Fruit fly (Drosophila melanogaster) whole organism, embryonic: ENCODE measurements around the gene CG5849.

Experiments used
- Abd-B ChIP-seq: fragments of 200-800 bp; sonication (Bioruptor generic); optimal IDR thresholded peaks from 2 replicates; lab custom pipeline; 2018; ENCODE audit warnings: missing biosample characterization, mild to moderate bottlenecking, missing genetic modification characterization, moderate library complexity
- Atf3 ChIP-seq: fragments of 200-800 bp; sonication (Bioruptor generic); optimal IDR thresholded peaks from 3 replicates; lab custom pipeline; 2016; ENCODE audit warnings: missing biosample characterization, missing genetic modification characterization
- CG10267 ChIP-seq: fragments of 200-800 bp; sonication (Bioruptor generic); optimal IDR thresholded peaks from 2 replicates; lab custom pipeline; 2018; ENCODE audit warnings: missing biosample characterization, mild to moderate bottlenecking, missing genetic modification characterization, moderate library complexity
- CG10979 ChIP-seq: fragments of 200-800 bp; sonication (Bioruptor generic); optimal IDR thresholded peaks from 2 replicates; lab custom pipeline; 2018; ENCODE audit warnings: missing biosample characterization, mild to moderate bottlenecking, missing genetic modification characterization, moderate library complexity
- CG13296 ChIP-seq: fragments of 200-800 bp; sonication (Bioruptor generic); optimal IDR thresholded peaks from 3 replicates; lab custom pipeline; 2018; ENCODE audit warnings: missing biosample characterization, mild to moderate bottlenecking, missing genetic modification characterization
- CG13775 ChIP-seq: fragments of 200-800 bp; sonication (Bioruptor generic); optimal IDR thresholded peaks from 3 replicates; lab custom pipeline; 2017; ENCODE audit warnings: missing biosample characterization, mild to moderate bottlenecking, missing genetic modification characterization
- CG1603 ChIP-seq: fragments of 200-800 bp; sonication (Bioruptor generic); optimal IDR thresholded peaks from 2 replicates; lab custom pipeline; 2019; ENCODE audit warnings: missing biosample characterization, mild to moderate bottlenecking, missing genetic modification characterization, moderate library complexity
- CG18011 ChIP-seq: fragments of 200-800 bp; sonication (Bioruptor generic); optimal IDR thresholded peaks from 2 replicates; lab custom pipeline; 2017; ENCODE audit warnings: missing biosample characterization, missing genetic modification characterization, mild to moderate bottlenecking, moderate library complexity, missing genotype
- CG2202 ChIP-seq: fragments of 200-800 bp; sonication (Bioruptor generic); optimal IDR thresholded peaks from 2 replicates; lab custom pipeline; 2018; ENCODE audit warnings: missing biosample characterization, mild to moderate bottlenecking, missing genetic modification characterization
- CG30431 ChIP-seq: fragments of 200-800 bp; sonication (Bioruptor generic); optimal IDR thresholded peaks from 2 replicates; lab custom pipeline; 2017; ENCODE audit warnings: missing biosample characterization, missing genetic modification characterization
- CG32767 ChIP-seq: fragments of 200-800 bp; sonication (Bioruptor generic); IDR thresholded peaks from 2 replicates; pipeline ENCODE4 v1.3.6; 2022; ENCODE audit warnings: missing biosample characterization, missing genetic modification characterization
- CG3726 ChIP-seq: fragments of 200-800 bp; sonication (Bioruptor generic); IDR thresholded peaks from 3 replicates; pipeline ENCODE4, ENCODE4 v1.3.6; 2022; ENCODE audit warnings: missing biosample characterization, missing genetic modification characterization
- CG4360 ChIP-seq: fragments of 200-800 bp; sonication (Bioruptor generic); IDR thresholded peaks from 2 replicates; pipeline ENCODE4 v1.3.6; 2022; ENCODE audit warnings: missing biosample characterization, missing genetic modification characterization
- CG43689 ChIP-seq: fragments of 200-800 bp; sonication (Bioruptor generic); IDR thresholded peaks from 2 replicates; pipeline ENCODE4 v1.3.6; 2022; ENCODE audit warnings: missing biosample characterization, missing genetic modification characterization
- CG4707 ChIP-seq: fragments of 200-800 bp; sonication (Bioruptor generic); optimal IDR thresholded peaks from 2 replicates; lab custom pipeline; 2018; ENCODE audit warnings: missing biosample characterization, mild to moderate bottlenecking, missing genetic modification characterization, moderate library complexity
- CG6272 ChIP-seq: fragments of 200-800 bp; sonication (Bioruptor generic); IDR thresholded peaks from 2 replicates; pipeline ENCODE4 v1.3.6; 2022; ENCODE audit warnings: missing biosample characterization, missing genetic modification characterization
- CG6654 ChIP-seq: fragments of 200-800 bp; sonication (Bioruptor generic); optimal IDR thresholded peaks from 2 replicates; lab custom pipeline; 2017; ENCODE audit warnings: missing biosample characterization, mild to moderate bottlenecking, missing genetic modification characterization
- CG6765 ChIP-seq: fragments of 200-800 bp; sonication (Bioruptor generic); optimal IDR thresholded peaks from 3 replicates; lab custom pipeline; 2017; ENCODE audit warnings: missing biosample characterization, mild to moderate bottlenecking, missing genetic modification characterization
- CG8290 ChIP-seq, 3 experiments: fragments of 200-800 bp; sonication (Bioruptor generic); optimal IDR thresholded peaks; 2 replicates each; lab custom pipeline; 2016 to 2019; ENCODE audit warnings: missing biosample characterization in 3 of 3, missing genetic modification characterization in 3 of 3, mild to moderate bottlenecking in 2 of 3, moderate library complexity in 1 of 3
- CG9876 ChIP-seq: fragments of 200-800 bp; sonication (Bioruptor generic); optimal IDR thresholded peaks from 2 replicates; lab custom pipeline; 2016; ENCODE audit warnings: missing biosample characterization, missing genetic modification characterization
- Dbx ChIP-seq: fragments of 200-800 bp; sonication (Bioruptor generic); IDR thresholded peaks from 3 replicates; pipeline ENCODE4 v1.3.6; 2022; ENCODE audit warnings: missing biosample characterization, missing genetic modification characterization
- Dek ChIP-seq: fragments of 200-800 bp; sonication (Bioruptor generic); optimal IDR thresholded peaks from 3 replicates; lab custom pipeline; 2019; ENCODE audit warnings: missing biosample characterization, mild to moderate bottlenecking, missing genetic modification characterization, moderate library complexity
- Ets97D ChIP-seq: fragments of 200-800 bp; sonication (Bioruptor generic); optimal IDR thresholded peaks from 3 replicates; lab custom pipeline; 2016; ENCODE audit warnings: missing biosample characterization, missing genetic modification characterization
- Gsc ChIP-seq: fragments of 200-800 bp; sonication (Bioruptor generic); IDR thresholded peaks from 2 replicates; pipeline ENCODE4 v1.3.6; 2022; ENCODE audit warnings: missing biosample characterization, missing genetic modification characterization
- Hand ChIP-seq: fragments of 200-800 bp; sonication (Bioruptor generic); optimal IDR thresholded peaks from 2 replicates; lab custom pipeline; 2017; ENCODE audit warnings: mild to moderate bottlenecking, missing biosample characterization, missing genetic modification reagents, missing genetic modification characterization
- MBD-R2 ChIP-seq: fragments of 200-800 bp; sonication (Bioruptor generic); IDR thresholded peaks from 2 replicates; pipeline ENCODE4 v1.3.6; 2022; ENCODE audit warnings: missing biosample characterization, missing genetic modification characterization
- Neu2 ChIP-seq: fragments of 200-800 bp; sonication (Bioruptor generic); optimal IDR thresholded peaks from 3 replicates; lab custom pipeline; 2016; ENCODE audit warnings: missing biosample characterization, missing genetic modification characterization, borderline replicate concordance
- Nf-YC ChIP-seq: fragments of 200-800 bp; optimal IDR thresholded peaks from 3 replicates; lab custom pipeline; 2019; ENCODE audit warnings: missing biosample characterization, mild to moderate bottlenecking, missing genetic modification characterization, moderate library complexity
- Oli ChIP-seq: fragments of 200-800 bp; sonication (Bioruptor generic); optimal IDR thresholded peaks from 2 replicates; lab custom pipeline; 2018; ENCODE audit warnings: missing biosample characterization, mild to moderate bottlenecking, missing genetic modification characterization, moderate library complexity
- ara ChIP-seq: fragments of 200-800 bp; sonication (Bioruptor generic); IDR thresholded peaks from 2 replicates; pipeline ENCODE4 v1.3.6; 2022; ENCODE audit warnings: missing biosample characterization, missing genetic modification characterization
- bbx ChIP-seq: fragments of 200-800 bp; sonication (Bioruptor generic); IDR thresholded peaks from 2 replicates; pipeline ENCODE4 v1.3.6; 2022; ENCODE audit warnings: missing biosample characterization, missing genetic modification characterization; ENCODE audit not compliant: partially characterized antibody
- bowl ChIP-seq: fragments of 200-800 bp; sonication (Bioruptor generic); IDR thresholded peaks from 2 replicates; pipeline ENCODE4 v1.3.6; 2022; ENCODE audit warnings: missing biosample characterization, missing genetic modification characterization
- caup ChIP-seq: fragments of 200-800 bp; sonication (Bioruptor generic); optimal IDR thresholded peaks from 3 replicates; lab custom pipeline; 2017; ENCODE audit warnings: missing biosample characterization, mild to moderate bottlenecking, missing genetic modification characterization, moderate library complexity; ENCODE audit not compliant: severe bottlenecking
- ci ChIP-seq: fragments of 200-800 bp; sonication (Bioruptor generic); IDR thresholded peaks from 3 replicates; pipeline ENCODE4 v1.3.6; 2022; ENCODE audit warnings: missing biosample characterization, missing genetic modification characterization
- croc ChIP-seq: fragments of 200-800 bp; sonication (Bioruptor generic); conservative IDR thresholded peaks from 3 replicates; pipeline ENCODE4 v1.3.6; 2022; ENCODE audit warnings: missing biosample characterization, missing genetic modification characterization
- crol ChIP-seq: fragments of 200-800 bp; sonication (Bioruptor generic); IDR thresholded peaks from 2 replicates; pipeline ENCODE4 v1.3.6; 2022; ENCODE audit warnings: missing biosample characterization, missing genetic modification characterization
- da ChIP-seq: fragments of 200-800 bp; sonication (Bioruptor generic); optimal IDR thresholded peaks from 2 replicates; lab custom pipeline; 2016; ENCODE audit warnings: missing biosample characterization, missing genetic modification characterization
- gsb ChIP-seq: fragments of 200-800 bp; sonication (Bioruptor generic); IDR thresholded peaks from 2 replicates; pipeline ENCODE4 v1.3.6; 2022; ENCODE audit warnings: missing biosample characterization, missing genetic modification characterization
- gsb-n ChIP-seq: fragments of 200-800 bp; sonication (Bioruptor generic); optimal IDR thresholded peaks from 3 replicates; lab custom pipeline; 2018; ENCODE audit warnings: missing biosample characterization, mild to moderate bottlenecking, missing genetic modification characterization
- ind ChIP-seq: fragments of 200-800 bp; sonication (Bioruptor generic); optimal IDR thresholded peaks from 3 replicates; lab custom pipeline; 2016; ENCODE audit warnings: missing biosample characterization, missing genetic modification characterization
- jing ChIP-seq: fragments of 200-800 bp; sonication (Bioruptor generic); optimal IDR thresholded peaks from 2 replicates; lab custom pipeline; 2018; ENCODE audit warnings: missing biosample characterization, mild to moderate bottlenecking, missing genetic modification characterization
- klu ChIP-seq: fragments of 200-800 bp; sonication (Bioruptor generic); IDR thresholded peaks from 2 replicates; pipeline ENCODE4 v1.3.6; 2022; ENCODE audit warnings: missing biosample characterization, missing genetic modification characterization
- lmd ChIP-seq: fragments of 200-800 bp; sonication (Bioruptor generic); IDR thresholded peaks from 2 replicates; pipeline ENCODE4 v1.3.6; 2022; ENCODE audit warnings: missing biosample characterization, missing genetic modification characterization
- nerfin-2 ChIP-seq: fragments of 200-800 bp; sonication (Bioruptor generic); IDR thresholded peaks from 2 replicates; pipeline ENCODE4 v1.3.6; 2022; ENCODE audit warnings: missing biosample characterization, missing genetic modification characterization; ENCODE audit not compliant: partially characterized antibody
- otp ChIP-seq: fragments of 200-800 bp; sonication (Bioruptor generic); IDR thresholded peaks from 3 replicates; pipeline ENCODE4, ENCODE4 v1.3.6; 2022; ENCODE audit warnings: missing biosample characterization, missing genetic modification characterization
- pho ChIP-seq: fragments of 200-800 bp; sonication (Bioruptor generic); optimal IDR thresholded peaks from 2 replicates; lab custom pipeline; 2016; ENCODE audit warnings: missing biosample characterization, missing genetic modification characterization
- pum ChIP-seq: fragments of 200-800 bp; sonication (Bioruptor generic); optimal IDR thresholded peaks from 2 replicates; lab custom pipeline; 2016; ENCODE audit warnings: missing biosample characterization, missing genetic modification characterization
- ro ChIP-seq: fragments of 200-800 bp; sonication (Bioruptor generic); IDR thresholded peaks from 2 replicates; pipeline ENCODE4 v1.3.6; 2022; ENCODE audit warnings: missing biosample characterization, missing genetic modification characterization
- slou ChIP-seq: fragments of 200-800 bp; sonication (Bioruptor generic); optimal IDR thresholded peaks from 3 replicates; lab custom pipeline; 2016; ENCODE audit warnings: missing biosample characterization, missing genetic modification characterization
- sob ChIP-seq: fragments of 200-800 bp; sonication (Bioruptor generic); IDR thresholded peaks from 2 replicates; pipeline ENCODE4 v1.3.6; 2022; ENCODE audit warnings: missing biosample characterization, missing genetic modification characterization
- toy ChIP-seq: fragments of 200-800 bp; sonication (Bioruptor generic); IDR thresholded peaks from 2 replicates; pipeline ENCODE4 v1.3.6; 2022; ENCODE audit warnings: missing biosample characterization, missing genetic modification characterization
- wdn ChIP-seq: fragments of 200-800 bp; sonication (Bioruptor generic); IDR thresholded peaks from 2 replicates; pipeline ENCODE4 v1.3.6; 2022; ENCODE audit warnings: missing biosample characterization, missing genetic modification characterization

CG5849 gene

DNA sequence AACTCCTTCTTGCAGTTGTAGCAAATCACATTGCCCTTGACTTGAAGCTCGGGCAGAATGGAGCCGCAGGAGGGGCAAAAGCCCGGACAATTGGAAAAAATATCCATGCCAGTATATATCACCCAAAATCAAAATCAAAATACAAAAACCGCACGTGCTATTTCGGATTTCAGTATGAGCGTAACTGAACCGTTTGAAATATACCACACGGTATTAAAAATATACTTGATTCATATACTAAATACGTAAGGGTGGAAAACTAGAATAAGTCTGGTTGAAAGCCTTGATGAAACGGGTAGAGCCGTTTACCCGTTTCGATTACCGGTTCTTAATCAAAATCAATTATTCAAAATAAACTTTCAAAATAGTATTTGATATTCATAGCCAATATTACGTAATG lies 37.8 kb downstream of the CG5849 start, which contains the start of gene Polr1H (continued):
- TF ChIP-seq CG30431 (GFP tag; lab: Kevin White, UChicago) = no peak
- TF ChIP-seq CG6765 (GFP tag; lab: Kevin White, UChicago) = no peak
- no peak for TF ChIP-seq CG1603 (tag; lab: Kevin White, UChicago)
- TF ChIP-seq lmd (GFP tag; lab: Robert Waterston, UW) = no peak
- no peak for TF ChIP-seq Atf3 (GFP tag; lab: Kevin White, UChicago)
- no peak for TF ChIP-seq Oli (tag; lab: Kevin White, UChicago)
- no peak for TF ChIP-seq Dbx (GFP tag; lab: Robert Waterston, UW)
- TF ChIP-seq nerfin-2 (GFP tag; lab: Robert Waterston, UW) = no peak
- TF ChIP-seq gsb (GFP tag; lab: Robert Waterston, UW) = no peak
- TF ChIP-seq ro = no peak
- no peak for TF ChIP-seq CG18011
- TF ChIP-seq gsb-n (tag; lab: Kevin White, UChicago) = no peak
- TF ChIP-seq CG3726 (GFP tag; lab: Robert Waterston, UW) = no peak
- no peak for TF ChIP-seq CG13775
- no peak for TF ChIP-seq klu (GFP tag; lab: Robert Waterston, UW)
- TF ChIP-seq CG32767 (GFP tag; lab: Robert Waterston, UW) = no peak
- TF ChIP-seq otp (GFP tag; lab: Robert Waterston, UW) = no peak
- no peak for TF ChIP-seq jing (GFP tag; lab: Kevin White, UChicago)
- TF ChIP-seq Abd-B (GFP tag; lab: Kevin White, UChicago) = no peak
- no peak for TF ChIP-seq Nf-YC (tag; lab: Kevin White, UChicago)
- TF ChIP-seq ci (GFP tag; lab: Robert Waterston, UW) = no peak
- no peak for TF ChIP-seq CG9876 (GFP tag; lab: Kevin White, UChicago)
- TF ChIP-seq CG10267 (tag; lab: Kevin White, UChicago) = no peak
- no peak for TF ChIP-seq bbx (GFP tag; lab: Robert Waterston, UW)
- TF ChIP-seq CG4360 = no peak
- TF ChIP-seq toy (GFP tag; lab: Robert Waterston, UW) = no peak
- TF ChIP-seq pum (GFP tag; lab: Kevin White, UChicago) = no peak
- TF ChIP-seq caup = no peak
- TF ChIP-seq Hand = no peak
- TF ChIP-seq ara (GFP tag; lab: Robert Waterston, UW) = no peak
- TF ChIP-seq Neu2 = no peak
- TF ChIP-seq ind (GFP tag; lab: Kevin White, UChicago) = no peak
- no peak for TF ChIP-seq croc (GFP tag; lab: Robert Waterston, UW)
- no peak for TF ChIP-seq CG13296 (GFP tag; lab: Kevin White, UChicago)
- TF ChIP-seq Ets97D (GFP tag; lab: Kevin White, UChicago) = peak; percentile 72
- TF ChIP-seq MBD-R2 (GFP tag; lab: Robert Waterston, UW) = peak; percentile 49; the same call in 1 of the 2 replicates
- no peak for TF ChIP-seq crol (GFP tag; lab: Robert Waterston, UW)
- no peak for TF ChIP-seq sob (GFP tag; lab: Robert Waterston, UW)
- TF ChIP-seq Dek (tag; lab: Kevin White, UChicago) = no peak
- no peak for TF ChIP-seq Gsc (GFP tag; lab: Robert Waterston, UW)
- no peak for TF ChIP-seq CG2202 (tag; lab: Kevin White, UChicago)
- TF ChIP-seq CG4707 (GFP tag; lab: Kevin White, UChicago) = no peak
- TF ChIP-seq wdn (GFP tag; lab: Robert Waterston, UW) = no peak
- TF ChIP-seq pho = no peak
- no peak for TF ChIP-seq bowl (GFP tag; lab: Robert Waterston, UW)
- TF ChIP-seq CG8290 (GFP tag; optimal IDR thresholded peaks at IDR 0.05; lab: Kevin White, UChicago) = no peak
- no peak for TF ChIP-seq CG8290 (tag; optimal IDR thresholded peaks at IDR 0.05; lab: Kevin White, UChicago)
- no peak for TF ChIP-seq CG6272 (GFP tag; lab: Robert Waterston, UW)
- no peak for TF ChIP-seq CG10979
- no peak for TF ChIP-seq CG6654 (GFP tag; lab: Kevin White, UChicago)
- no peak for TF ChIP-seq CG43689 (GFP tag; lab: Robert Waterston, UW)
- TF ChIP-seq da (GFP tag; lab: Kevin White, UChicago) = no peak
- TF ChIP-seq slou (GFP tag; lab: Kevin White, UChicago) = no peak
